Fruit fly (Drosophila melanogaster) whole organism, embryonic: ENCODE data around the gene CG11737.

Experiments
- CG3838 ChIP-seq: fragments of 200-800 bp; sonication (Bioruptor generic); optimal IDR thresholded peaks from 3 replicates; lab custom pipeline; 2016; ENCODE audit warnings: missing biosample characterization, missing genetic modification characterization
- kay ChIP-seq: fragments of 200-800 bp; sonication (Bioruptor generic); optimal IDR thresholded peaks from 2 replicates; lab custom pipeline; 2016; ENCODE audit warnings: missing biosample characterization, missing genetic modification characterization

- no peak for TF ChIP-seq CG3838 (GFP tag; lab: Kevin White, UChicago)
- TF ChIP-seq kay (GFP tag; lab: Kevin White, UChicago), result no peak
Measured at dm6 chr3R:8517752-8518185, at the start of gene CG11737.
